Worm (Caenorhabditis elegans): Measurements from ENCODE around the gene Y51H4A.941.
A peak's percentile ranks its signal among the peaks of the same experiment; 100 is the strongest.

Gene Y51H4A.941

DNA sequence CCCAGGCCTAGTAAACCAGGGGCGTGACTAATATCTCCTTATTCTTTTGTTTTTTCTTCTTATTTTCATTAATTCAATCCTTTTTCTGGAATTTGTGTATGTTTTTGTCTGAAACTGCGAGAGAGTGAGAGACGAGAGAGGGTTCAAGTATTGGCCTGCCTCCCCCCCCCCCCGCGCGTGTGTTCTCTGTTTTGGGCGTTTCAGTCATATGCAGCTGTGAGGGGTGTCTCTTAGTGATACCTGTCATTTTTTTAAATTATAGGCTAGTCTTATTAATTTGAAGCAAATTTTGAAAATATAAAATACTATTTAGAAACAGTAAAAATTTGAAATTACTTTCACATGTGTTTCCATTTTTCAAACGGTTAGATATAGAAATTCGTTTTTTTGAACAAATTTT, 35.0 kb downstream of the Y51H4A.941 start:
- no peak for TF ChIP-seq fkh-6 (tag; optimal IDR thresholded peaks at IDR 0.05)
- TF ChIP-seq fkh-10 (GFP tag; optimal IDR thresholded peaks at IDR 0.05) = no peak
- TF ChIP-seq ceh-24 (tag; optimal IDR thresholded peaks at IDR 0.05) = no peak
- TF ChIP-seq pros-1 (tag; optimal IDR thresholded peaks at IDR 0.05) = no peak
- TF ChIP-seq mec-3 (tag; optimal IDR thresholded peaks at IDR 0.05; ENCODE audit: borderline replicate concordance) = no peak
- TF ChIP-seq unc-3 (GFP tag; conservative IDR thresholded peaks at IDR 0.05) = no peak
- TF ChIP-seq unc-3 (tag; optimal IDR thresholded peaks at IDR 0.05) = no peak
- no peak for TF ChIP-seq tbx-7 (tag; optimal IDR thresholded peaks at IDR 0.05)
- no peak for TF ChIP-seq lin-11 (tag; optimal IDR thresholded peaks at IDR 0.05)
- TF ChIP-seq lim-6 (tag; optimal IDR thresholded peaks at IDR 0.05) = no peak
- no peak for TF ChIP-seq unc-42 (tag; optimal IDR thresholded peaks at IDR 0.05)
- TF ChIP-seq nfya-1 (tag; optimal IDR thresholded peaks at IDR 0.05) = no peak
- no peak for TF ChIP-seq elt-2 (tag; optimal IDR thresholded peaks at IDR 0.05)
- TF ChIP-seq ceh-9 (tag; optimal IDR thresholded peaks at IDR 0.05) = no peak
- no peak for TF ChIP-seq ama-1 (optimal IDR thresholded peaks at IDR 0.05)
- no peak for TF ChIP-seq dmd-4 (tag; optimal IDR thresholded peaks at IDR 0.05; ENCODE audit: borderline replicate concordance)

- no peak for TF ChIP-seq pha-4 (tag; optimal IDR thresholded peaks at IDR 0.05)
- TF ChIP-seq hlh-30 (tag; optimal IDR thresholded peaks at IDR 0.05; ENCODE audit: insufficient read depth) = no peak
These were observed 35.7 kb downstream of the Y51H4A.941 start for ce11 chrIV:16658731-16659130.

DNA sequence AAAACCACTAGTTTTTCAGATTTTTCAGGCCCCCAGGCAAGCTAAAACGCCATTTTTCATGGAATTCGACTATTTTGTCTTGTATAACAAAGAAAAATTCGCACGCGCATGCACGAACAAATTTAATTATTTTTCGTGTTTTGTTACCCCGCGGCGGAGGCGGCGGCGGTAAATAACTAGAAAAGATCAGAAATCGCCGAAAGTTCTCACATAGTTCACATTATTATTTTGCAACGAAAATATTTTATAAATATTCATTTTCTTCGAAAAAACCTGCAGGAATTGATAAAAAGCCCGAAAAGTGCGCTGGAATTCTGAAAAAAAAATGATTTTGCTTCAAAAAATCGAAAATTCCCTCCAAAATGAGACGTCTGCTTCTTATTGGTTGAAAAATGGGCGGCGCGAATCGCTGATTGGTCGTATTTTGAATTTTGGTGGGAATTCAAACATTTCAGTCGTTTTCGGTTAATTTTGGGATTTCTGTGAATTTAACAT, 36.9 kb downstream of the Y51H4A.941 start:
- TF ChIP-seq nfya-1 (tag; optimal IDR thresholded peaks at IDR 0.05) = peak; percentile 74
- TF ChIP-seq pha-4 (tag; optimal IDR thresholded peaks at IDR 0.05) = no peak
- TF ChIP-seq unc-42 (tag; optimal IDR thresholded peaks at IDR 0.05) = peak; percentile 71

DNA sequence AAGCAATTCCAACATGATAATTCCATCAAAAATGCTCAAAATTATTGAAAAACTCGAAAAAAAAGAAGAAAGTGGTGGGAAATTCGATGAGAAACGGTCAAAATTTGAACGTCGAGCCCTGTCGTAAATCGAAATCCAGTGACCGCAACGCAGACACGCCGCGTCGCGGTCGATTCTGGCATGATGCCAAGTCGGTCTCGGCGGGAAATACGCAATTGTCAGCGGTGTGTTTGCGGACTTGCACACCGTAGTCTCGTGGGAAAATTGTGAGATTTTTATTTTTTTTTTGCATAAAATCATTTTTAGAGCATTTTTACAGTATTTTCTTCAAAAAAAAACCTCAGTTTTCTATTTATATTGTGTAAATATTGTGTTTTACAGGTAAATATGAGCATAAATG, 38.2 kb downstream of the Y51H4A.941 start, which contains the start of gene tsr-2:
tsr-2 (plus strand) TSS at position 382 of the 400 bp plus-strand sequence.
- TF ChIP-seq rnt-1 (tag; optimal IDR thresholded peaks at IDR 0.05) (peak; percentile 73), lim-6 (tag; optimal IDR thresholded peaks at IDR 0.05) (no peak), pax-1 (tag; optimal IDR thresholded peaks at IDR 0.05) (peak; percentile 57), ceh-24 (tag; optimal IDR thresholded peaks at IDR 0.05) (no peak), ref-2 (tag; optimal IDR thresholded peaks at IDR 0.05) (peak; percentile 71), K02D7.2 (tag; optimal IDR thresholded peaks at IDR 0.05) (no peak), nhr-11 (tag; optimal IDR thresholded peaks at IDR 0.05) (no peak), pha-2 (tag; optimal IDR thresholded peaks at IDR 0.05) (no peak), C38D4.7 (GFP tag; optimal IDR thresholded peaks at IDR 0.05) (no peak), ama-1 (optimal IDR thresholded peaks at IDR 0.05) (no peak), dve-1 (tag; optimal IDR thresholded peaks at IDR 0.05) (peak; percentile 53), ceh-45 (GFP tag; IDR thresholded peaks at IDR 0.05) (no peak), unc-42 (tag; optimal IDR thresholded peaks at IDR 0.05) (peak; percentile 17), sox-2 (GFP tag; IDR thresholded peaks at IDR 0.05) (no peak), ceh-18 (tag; optimal IDR thresholded peaks at IDR 0.05) (peak; percentile 63), ceh-9 (tag; optimal IDR thresholded peaks at IDR 0.05) (no peak), sox-4 (tag; optimal IDR thresholded peaks at IDR 0.05) (no peak), unc-55 (GFP tag; optimal IDR thresholded peaks at IDR 0.05) (peak; percentile 81), ceh-30 (tag; optimal IDR thresholded peaks at IDR 0.05) (peak; percentile 89), pros-1 (tag; optimal IDR thresholded peaks at IDR 0.05) (no peak), ceh-14 (tag; optimal IDR thresholded peaks at IDR 0.05) (no peak), sdc-2 (tag; optimal IDR thresholded peaks at IDR 0.05) (no peak), ttx-3 (tag; optimal IDR thresholded peaks at IDR 0.05) (no peak), gmeb-2 (tag; optimal IDR thresholded peaks at IDR 0.05) (no peak), tbx-7 (tag; optimal IDR thresholded peaks at IDR 0.05) (no peak), zip-5 (tag; optimal IDR thresholded peaks at IDR 0.05) (no peak), ets-4 (tag; optimal IDR thresholded peaks at IDR 0.05) (no peak), ztf-16 (tag; optimal IDR thresholded peaks at IDR 0.05) (no peak), odd-2 (tag; optimal IDR thresholded peaks at IDR 0.05) (no peak), ceh-34 (tag; optimal IDR thresholded peaks at IDR 0.05) (peak; percentile 43), mec-3 (tag; optimal IDR thresholded peaks at IDR 0.05; ENCODE audit: borderline replicate concordance) (no peak), nhr-232 (tag; optimal IDR thresholded peaks at IDR 0.05) (no peak), pha-4 (tag; optimal IDR thresholded peaks at IDR 0.05) (no peak), npax-4 (tag; optimal IDR thresholded peaks at IDR 0.05) (no peak), lin-11 (tag; optimal IDR thresholded peaks at IDR 0.05) (no peak), ceh-19 (GFP tag; optimal IDR thresholded peaks at IDR 0.05) (no peak), unc-86 (tag; optimal IDR thresholded peaks at IDR 0.05) (no peak), nfya-1 (tag; optimal IDR thresholded peaks at IDR 0.05) (peak; percentile 93), pat-9 (tag; optimal IDR thresholded peaks at IDR 0.05) (no peak)
